Worm (Caenorhabditis elegans): ENCODE results near the gene pitr-2.

Gene pitr-2

ce11 chrV:9175218-9175837 is 37.8 kb upstream of the pitr-2 start, which contains the start of gene spas-1 (continued):
- peak; percentile 86 for TF ChIP-seq lin-13 (GFP tag; optimal IDR thresholded peaks at IDR 0.05)
- peak; percentile 21 for TF ChIP-seq sup-37 (GFP tag; optimal IDR thresholded peaks at IDR 0.05)
- TF ChIP-seq F16B12.6 (tag; optimal IDR thresholded peaks at IDR 0.05) = peak; percentile 59
- TF ChIP-seq nhr-90 (tag; optimal IDR thresholded peaks at IDR 0.05; ENCODE audit: poor library complexity) = peak; percentile 92
- no peak for TF ChIP-seq C34B4.2 (tag; optimal IDR thresholded peaks at IDR 0.05)
- peak; percentile 92 for TF ChIP-seq swsn-7 (tag; optimal IDR thresholded peaks at IDR 0.05)
- peak; percentile 88 for TF ChIP-seq unc-130 (tag; optimal IDR thresholded peaks at IDR 0.05)
- TF ChIP-seq nhr-20 (tag; optimal IDR thresholded peaks at IDR 0.05) = peak; percentile 97
- no peak for TF ChIP-seq ceh-90 (tag; optimal IDR thresholded peaks at IDR 0.05)
- TF ChIP-seq fkh-10 (GFP tag; optimal IDR thresholded peaks at IDR 0.05) = peak; percentile 37
- no peak for TF ChIP-seq nhr-12 (tag; optimal IDR thresholded peaks at IDR 0.05)
- TF ChIP-seq nhr-85 (tag) = peak; percentile 95
- TF ChIP-seq lin-15B (tag; optimal IDR thresholded peaks at IDR 0.05) = peak; percentile 78
- peak; percentile 77 for TF ChIP-seq ama-1 (optimal IDR thresholded peaks at IDR 0.05)
- TF ChIP-seq aha-1 (tag; optimal IDR thresholded peaks at IDR 0.05) = no peak
- TF ChIP-seq nhr-76 (tag; optimal IDR thresholded peaks at IDR 0.05) = no peak
- TF ChIP-seq nhr-84 (tag; optimal IDR thresholded peaks at IDR 0.05) = no peak
- no peak for TF ChIP-seq egl-27 (tag; optimal IDR thresholded peaks at IDR 0.05)
- TF ChIP-seq hlh-17 (GFP tag; optimal IDR thresholded peaks at IDR 0.05; ENCODE audit: borderline replicate concordance) = no peak
- peak in 1 of 2 experiments; percentile 79 for TF ChIP-seq mdl-1 (tag; optimal IDR thresholded peaks at IDR 0.05)
- TF ChIP-seq lin-14 (GFP tag; optimal IDR thresholded peaks at IDR 0.05) = peak; percentile 92
- TF ChIP-seq zip-4 (GFP tag; optimal IDR thresholded peaks at IDR 0.05) = peak; percentile 71
- peak; percentile 79 for TF ChIP-seq egl-13 (tag; optimal IDR thresholded peaks at IDR 0.05)
- TF ChIP-seq unc-86 (tag; optimal IDR thresholded peaks at IDR 0.05) = peak; percentile 88
- TF ChIP-seq mef-2 (tag; optimal IDR thresholded peaks at IDR 0.05) = peak; percentile 32
- peak; percentile 84 for TF ChIP-seq nhr-11 (tag; optimal IDR thresholded peaks at IDR 0.05)
- peak; percentile 98 for TF ChIP-seq dpl-1 (GFP tag; optimal IDR thresholded peaks at IDR 0.05)
- peak; percentile 75 for TF ChIP-seq fos-1 (tag; optimal IDR thresholded peaks at IDR 0.05)
- peak; percentile 94 for TF ChIP-seq lin-39 (tag; optimal IDR thresholded peaks at IDR 0.05)
- peak; percentile 98 to 99 for TF ChIP-seq lin-35 (GFP tag; optimal IDR thresholded peaks at IDR 0.05)
- TF ChIP-seq xbp-1 (tag; optimal IDR thresholded peaks at IDR 0.05) = peak; percentile 92
- no peak for TF ChIP-seq mab-9 (GFP tag; IDR thresholded peaks at IDR 0.05)
- peak; percentile 92 for TF ChIP-seq nhr-19 (GFP tag; conservative IDR thresholded peaks at IDR 0.05)
- TF ChIP-seq pag-3 (tag; optimal IDR thresholded peaks at IDR 0.05; ENCODE audit: borderline replicate concordance, insufficient read depth) = peak; percentile 19
- TF ChIP-seq efl-1 (optimal IDR thresholded peaks at IDR 0.05) = peak; percentile 89 to 98
- TF ChIP-seq efl-1 (GFP tag; optimal IDR thresholded peaks at IDR 0.05 in 1 of 2) = peak; percentile 97 to 100
- peak; percentile 91 for TF ChIP-seq snpc-4 (tag; optimal IDR thresholded peaks at IDR 0.05)
- TF ChIP-seq ets-5 (GFP tag; IDR thresholded peaks at IDR 0.05) = no peak

ce11 chrV:9173789-9174188 is 36.3 kb upstream of the pitr-2 start, which contains the start of gene pqn-16:
pqn-16 (plus strand) TSS chrV:9174089.
- TF ChIP-seq egl-13 (tag; optimal IDR thresholded peaks at IDR 0.05) = no peak
- TF ChIP-seq xbp-1 (tag; optimal IDR thresholded peaks at IDR 0.05) = no peak
- no peak for TF ChIP-seq isw-1 (GFP tag; IDR thresholded peaks at IDR 0.05)
- no peak for TF ChIP-seq lsy-2 (tag; optimal IDR thresholded peaks at IDR 0.05)
- no peak for TF ChIP-seq nhr-19 (GFP tag; conservative IDR thresholded peaks at IDR 0.05)
- no peak for TF ChIP-seq vab-15 (tag; optimal IDR thresholded peaks at IDR 0.05)
- no peak for TF ChIP-seq tbx-2 (tag; optimal IDR thresholded peaks at IDR 0.05)
- TF ChIP-seq ama-1 (optimal IDR thresholded peaks at IDR 0.05) = no peak
- no peak for TF ChIP-seq snu-23 (GFP tag; optimal IDR thresholded peaks at IDR 0.05)
- no peak for TF ChIP-seq swsn-7 (tag; optimal IDR thresholded peaks at IDR 0.05)
- no peak for TF ChIP-seq nhr-12 (tag; optimal IDR thresholded peaks at IDR 0.05)
